Worm (Caenorhabditis elegans) whole organism, L2 larva: Measurements from ENCODE around the gene amt-4.

Experiments used
- R02D3.7 ChIP-seq: fragments of 150-350 bp; optimal IDR thresholded peaks from 2 replicates; lab custom pipeline; 2014; ENCODE audit warnings: missing biosample characterization, missing genetic modification characterization
- ZK546.5 ChIP-seq: sonication (generic microtip); optimal IDR thresholded peaks from 2 replicates; lab custom pipeline; 2017; ENCODE audit warnings: missing biosample characterization, missing genetic modification characterization
- ama-1 ChIP-seq: fragments of 150-350 bp; optimal IDR thresholded peaks from 2 replicates; lab custom pipeline; 2018; ENCODE audit warnings: inconsistent platforms
- elt-1 ChIP-seq: fragments of 150-350 bp; optimal IDR thresholded peaks from 2 replicates; lab custom pipeline; 2014; ENCODE audit warnings: missing biosample characterization, missing genetic modification characterization
- elt-3 ChIP-seq: sonication (generic microtip); optimal IDR thresholded peaks from 2 replicates; lab custom pipeline; 2017; ENCODE audit warnings: missing biosample characterization, missing genetic modification characterization
- lin-13 ChIP-seq: fragments of 150-350 bp; optimal IDR thresholded peaks from 2 replicates; lab custom pipeline; 2014; ENCODE audit warnings: missing biosample characterization, missing genetic modification reagents, missing genetic modification characterization
- lsy-2 ChIP-seq, 2 experiments: fragments of 150-350 bp in 1 of 2; sonication (generic microtip) in 1 of 2; optimal IDR thresholded peaks; 2 replicates each; lab custom pipeline; 2014 to 2017; ENCODE audit warnings: missing biosample characterization in 2 of 2, missing genetic modification characterization in 2 of 2
- nhr-25 ChIP-seq: fragments of 150-350 bp; sonication (generic microtip); optimal IDR thresholded peaks from 3 replicates; lab custom pipeline; 2014; ENCODE audit warnings: missing biosample characterization, missing genetic modification characterization
- snpc-4 ChIP-seq: fragments of 150-350 bp; optimal IDR thresholded peaks from 2 replicates; lab custom pipeline; 2014; ENCODE audit warnings: missing biosample characterization, missing genetic modification characterization
- unc-62 ChIP-seq: fragments of 150-350 bp; optimal IDR thresholded peaks from 2 replicates; lab custom pipeline; 2014; ENCODE audit warnings: missing biosample characterization, missing genetic modification reagents, missing genetic modification characterization
- zag-1 ChIP-seq: fragments of 150-350 bp; optimal IDR thresholded peaks from 2 replicates; lab custom pipeline; 2014; ENCODE audit warnings: missing biosample characterization, missing genetic modification characterization
- ztf-11 ChIP-seq: sonication (generic microtip); optimal IDR thresholded peaks from 2 replicates; lab custom pipeline; 2017; ENCODE audit warnings: missing biosample characterization, missing genetic modification characterization

DNA sequence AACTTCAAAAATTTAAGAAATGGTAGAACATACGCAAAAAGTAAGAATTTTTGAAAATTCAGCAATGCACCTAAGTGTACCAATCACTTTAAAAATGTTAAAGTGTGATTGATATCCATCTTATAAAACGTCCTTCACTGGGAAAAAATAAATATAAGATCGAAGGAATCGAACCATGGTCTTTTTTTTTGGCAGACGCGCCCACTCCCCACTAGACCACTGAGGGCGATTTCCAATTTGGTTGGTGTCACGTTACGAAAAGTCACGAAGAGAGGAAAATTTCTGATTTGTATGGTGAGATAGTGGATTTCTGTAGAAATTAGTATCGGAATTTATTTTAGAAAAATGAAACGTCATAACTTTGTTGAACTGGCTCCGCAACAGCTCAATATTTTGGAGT, 42.2 kb downstream of the amt-4 start:
- TF ChIP-seq lsy-2 (tag; optimal IDR thresholded peaks at IDR 0.05; lab: Kevin White, UChicago) (no peak), nhr-25 (no peak), R02D3.7 (tag; lab: Kevin White, UChicago) (no peak), ama-1 (lab: Kevin White, UChicago) (no peak), ztf-11 (tag; lab: Kevin White, UChicago) (no peak), ZK546.5 (no peak), unc-62 (GFP tag; lab: Kevin White, UChicago) (no peak), zag-1 (tag; lab: Kevin White, UChicago) (no peak), lin-13 (no peak), elt-1 (no peak), elt-3 (tag; lab: Kevin White, UChicago) (no peak), snpc-4 (tag; lab: Kevin White, UChicago) (no peak)
